Worm (Caenorhabditis elegans) whole organism, late embryonic: Measurements from ENCODE around the gene Y1B5A.1.
A peak's percentile ranks its signal among the peaks of the same experiment; 100 is the strongest.

Source experiments
- C08G9.2 ChIP-seq: sonication (generic microtip); optimal IDR thresholded peaks from 2 replicates; lab custom pipeline; 2016; ENCODE audit warnings: mild to moderate bottlenecking, missing genetic modification characterization, moderate library complexity, missing compliant biosample characterization
- C38D4.7 ChIP-seq: fragments of 200-800 bp; sonication (Bioruptor generic); optimal IDR thresholded peaks from 2 replicates; lab custom pipeline; 2018; ENCODE audit warnings: mild to moderate bottlenecking, missing genetic modification characterization, moderate library complexity, missing compliant biosample characterization
- F13H6.1 ChIP-seq: sonication (generic microtip); optimal IDR thresholded peaks from 2 replicates; lab custom pipeline; 2016; ENCODE audit warnings: missing genetic modification characterization, missing compliant biosample characterization
- T23F11.4 ChIP-seq: fragments of 200-800 bp; sonication (Bioruptor generic); optimal IDR thresholded peaks from 2 replicates; lab custom pipeline; 2018; ENCODE audit warnings: mild to moderate bottlenecking, missing genetic modification characterization, missing compliant biosample characterization
- Y22D7AL.16 ChIP-seq: sonication (generic microtip); optimal IDR thresholded peaks from 2 replicates; lab custom pipeline; 2016; ENCODE audit warnings: missing genetic modification characterization, missing compliant biosample characterization
- ahr-1 ChIP-seq: sonication (generic microtip); optimal IDR thresholded peaks from 2 replicates; lab custom pipeline; 2016; ENCODE audit warnings: missing genetic modification characterization, missing compliant biosample characterization
- ama-1 ChIP-seq: fragments of 150-350 bp; optimal IDR thresholded peaks from 2 replicates; lab custom pipeline; 2014
- ceh-18 ChIP-seq: sonication (generic microtip); optimal IDR thresholded peaks from 2 replicates; lab custom pipeline; 2016; ENCODE audit warnings: missing genetic modification characterization, missing compliant biosample characterization
- ceh-2 ChIP-seq: sonication (generic microtip); optimal IDR thresholded peaks from 2 replicates; lab custom pipeline; 2016; ENCODE audit warnings: missing genotype, missing genetic modification characterization, missing compliant biosample characterization
- ceh-22 ChIP-seq: sonication (generic microtip); optimal IDR thresholded peaks from 2 replicates; lab custom pipeline; 2017; ENCODE audit warnings: missing biosample characterization, missing genetic modification characterization
- ceh-24 ChIP-seq: sonication (generic microtip); optimal IDR thresholded peaks from 2 replicates; lab custom pipeline; 2016; ENCODE audit warnings: mild to moderate bottlenecking, missing genetic modification characterization, missing compliant biosample characterization
- ceh-30 ChIP-seq: fragments of 150-350 bp; optimal IDR thresholded peaks from 2 replicates; lab custom pipeline; 2014; ENCODE audit warnings: missing biosample characterization, missing genetic modification characterization
- ceh-31 ChIP-seq: sonication (generic microtip); optimal IDR thresholded peaks from 2 replicates; lab custom pipeline; 2016; ENCODE audit warnings: missing genetic modification characterization, missing compliant biosample characterization
- ceh-45 ChIP-seq: fragments of 200-800 bp; sonication (Bioruptor generic); IDR thresholded peaks from 2 replicates; pipeline ENCODE4 v1.3.6; 2022; ENCODE audit warnings: missing genetic modification reagents, missing genetic modification characterization, missing compliant biosample characterization
- che-1 ChIP-seq: sonication (generic microtip); optimal IDR thresholded peaks from 2 replicates; lab custom pipeline; 2016; ENCODE audit warnings: mild to moderate bottlenecking, missing genetic modification characterization, missing compliant biosample characterization
- dmd-4 ChIP-seq: sonication (generic microtip); optimal IDR thresholded peaks from 2 replicates; lab custom pipeline; 2016; ENCODE audit warnings: borderline replicate concordance, missing genetic modification characterization, missing compliant biosample characterization
- elt-2 ChIP-seq: sonication (generic microtip); optimal IDR thresholded peaks from 2 replicates; lab custom pipeline; 2016; ENCODE audit warnings: missing genetic modification reagents, missing genetic modification characterization, missing compliant biosample characterization
- eyg-1 ChIP-seq: sonication (generic microtip); optimal IDR thresholded peaks from 2 replicates; lab custom pipeline; 2016; ENCODE audit warnings: missing genotype, missing genetic modification characterization, missing compliant biosample characterization
- fax-1 ChIP-seq: sonication (generic microtip); optimal IDR thresholded peaks from 2 replicates; lab custom pipeline; 2016; ENCODE audit warnings: missing genotype, missing genetic modification characterization, missing compliant biosample characterization
- fkh-6 ChIP-seq: sonication (generic microtip); optimal IDR thresholded peaks from 2 replicates; lab custom pipeline; 2016; ENCODE audit warnings: missing genetic modification characterization, missing compliant biosample characterization
- gmeb-2 ChIP-seq: sonication (generic microtip); optimal IDR thresholded peaks from 2 replicates; lab custom pipeline; 2016; ENCODE audit warnings: missing genetic modification characterization, inconsistent platforms, missing compliant biosample characterization
- hlh-13 ChIP-seq: fragments of 200-800 bp; sonication (Bioruptor generic); optimal IDR thresholded peaks from 2 replicates; lab custom pipeline; 2018; ENCODE audit warnings: mild to moderate bottlenecking, missing genetic modification characterization, missing compliant biosample characterization
- hlh-30 ChIP-seq: sonication (generic microtip); optimal IDR thresholded peaks from 2 replicates; lab custom pipeline; 2017; ENCODE audit warnings: antibody characterized with exemption, missing genetic modification characterization, missing compliant biosample characterization; ENCODE audit not compliant: insufficient read depth
- hlh-8 ChIP-seq: sonication (generic microtip); optimal IDR thresholded peaks from 2 replicates; lab custom pipeline; 2016; ENCODE audit warnings: missing genotype, missing genetic modification characterization, missing compliant biosample characterization
- lin-11 ChIP-seq: fragments of 200-800 bp; sonication (Bioruptor generic); optimal IDR thresholded peaks from 2 replicates; lab custom pipeline; 2018; ENCODE audit warnings: mild to moderate bottlenecking, missing genetic modification characterization, missing compliant biosample characterization
- mec-3 ChIP-seq: sonication (generic microtip); optimal IDR thresholded peaks from 2 replicates; lab custom pipeline; 2016; ENCODE audit warnings: borderline replicate concordance, missing genetic modification characterization, missing compliant biosample characterization
- nhr-11 ChIP-seq: fragments of 150-350 bp; optimal IDR thresholded peaks from 2 replicates; lab custom pipeline; 2014; ENCODE audit warnings: missing biosample characterization, missing genetic modification characterization
- npax-4 ChIP-seq: sonication (generic microtip); optimal IDR thresholded peaks from 2 replicates; lab custom pipeline; 2016; ENCODE audit warnings: missing genetic modification characterization, missing compliant biosample characterization
- odd-2 ChIP-seq: sonication (generic microtip); optimal IDR thresholded peaks from 2 replicates; lab custom pipeline; 2017; ENCODE audit warnings: antibody characterized with exemption, mild to moderate bottlenecking, missing genetic modification characterization, missing compliant biosample characterization
- pag-3 ChIP-seq: sonication (generic microtip); optimal IDR thresholded peaks from 2 replicates; lab custom pipeline; 2016; ENCODE audit warnings: missing compliant biosample characterization, missing genetic modification characterization, borderline replicate concordance
- pqm-1 ChIP-seq: sonication (generic microtip); optimal IDR thresholded peaks from 2 replicates; lab custom pipeline; 2016; ENCODE audit warnings: missing genetic modification characterization, missing compliant biosample characterization
- ref-2 ChIP-seq: sonication (generic microtip); optimal IDR thresholded peaks from 2 replicates; lab custom pipeline; 2016; ENCODE audit warnings: missing genetic modification characterization, missing compliant biosample characterization
- rnt-1 ChIP-seq: sonication (generic microtip); optimal IDR thresholded peaks from 2 replicates; lab custom pipeline; 2016; ENCODE audit warnings: missing genetic modification characterization, missing compliant biosample characterization
- sdc-2 ChIP-seq: sonication (generic microtip); optimal IDR thresholded peaks from 2 replicates; lab custom pipeline; 2016; ENCODE audit warnings: missing genotype, missing genetic modification characterization, missing compliant biosample characterization
- tbx-2 ChIP-seq: sonication (generic microtip); optimal IDR thresholded peaks from 2 replicates; lab custom pipeline; 2016; ENCODE audit warnings: missing genetic modification characterization, missing compliant biosample characterization
- ttx-3 ChIP-seq: sonication (generic microtip); optimal IDR thresholded peaks from 2 replicates; lab custom pipeline; 2016; ENCODE audit warnings: missing genetic modification reagents, missing genetic modification characterization, missing compliant biosample characterization
- unc-3 ChIP-seq, 2 experiments: fragments of 200-800 bp in 1 of 2; sonication (Bioruptor generic) in 1 of 2; sonication (generic microtip) in 1 of 2; conservative IDR thresholded peaks in 1 of 2; optimal IDR thresholded peaks in 1 of 2; 2 replicates each; pipeline versions ENCODE4 v1.3.6 to Lab custom; 2016 to 2022; ENCODE audit warnings: missing compliant biosample characterization in 2 of 2, missing genetic modification characterization in 2 of 2, missing genetic modification reagents in 1 of 2
- unc-42 ChIP-seq: sonication (generic microtip); optimal IDR thresholded peaks from 2 replicates; lab custom pipeline; 2016; ENCODE audit warnings: missing genotype, missing genetic modification characterization, missing compliant biosample characterization
- zip-5 ChIP-seq: sonication (generic microtip); optimal IDR thresholded peaks from 2 replicates; lab custom pipeline; 2016; ENCODE audit warnings: missing genetic modification characterization, missing compliant biosample characterization

Gene Y1B5A.1

ce11 chrX:7099049-7099448, 13.9 kb downstream of the Y1B5A.1 start:
- no peak for TF ChIP-seq hlh-13
- TF ChIP-seq ttx-3: no peak
- TF ChIP-seq elt-2: no peak
- TF ChIP-seq dmd-4 (tag; lab: Kevin White, UChicago): no peak
- no peak for TF ChIP-seq eyg-1
- no peak for TF ChIP-seq zip-5 (tag; lab: Kevin White, UChicago)
- TF ChIP-seq ceh-22: no peak

ce11 chrX:7100290-7100689, 15.1 kb downstream of the Y1B5A.1 start, which contains the start of gene C36B7.6:
Gene C36B7.6 (minus strand): TSS chrX:7100338.
- TF ChIP-seq che-1 (tag; lab: Kevin White, UChicago) (no peak), pag-3 (no peak), C08G9.2 (tag; lab: Kevin White, UChicago) (no peak), Y22D7AL.16 (no peak), hlh-8 (tag; lab: Kevin White, UChicago) (no peak), gmeb-2 (no peak), ref-2 (tag; lab: Kevin White, UChicago) (peak; percentile 16), ceh-18 (tag; lab: Kevin White, UChicago) (no peak), rnt-1 (tag; lab: Kevin White, UChicago) (no peak), unc-42 (tag; lab: Kevin White, UChicago) (peak; percentile 0), ceh-31 (tag; lab: Kevin White, UChicago) (peak; percentile 45), elt-2 (peak; percentile 38), tbx-2 (peak; percentile 26), C38D4.7 (GFP tag; lab: Kevin White, UChicago) (no peak)

ce11 chrX:7101477-7101876, 16.3 kb downstream of the Y1B5A.1 start, which contains the start of gene C36B7.3:
Gene C36B7.3 (plus strand): TSS chrX:7101777.
- TF ChIP-seq hlh-30 (no peak), dmd-4 (tag; lab: Kevin White, UChicago) (no peak), ahr-1 (tag; lab: Kevin White, UChicago) (no peak), F13H6.1 (tag; lab: Kevin White, UChicago) (no peak), unc-3 (GFP tag; conservative IDR thresholded peaks at IDR 0.05; lab: Robert Waterston, UW) (no peak), unc-3 (tag; optimal IDR thresholded peaks at IDR 0.05; lab: Kevin White, UChicago) (no peak), hlh-13 (no peak), odd-2 (no peak), Y22D7AL.16 (no peak), tbx-2 (no peak), pqm-1 (tag; lab: Kevin White, UChicago) (no peak)

ce11 chrX:7106103-7106502, 20.9 kb downstream of the Y1B5A.1 start, which contains the start of gene C36B7.2:
Gene C36B7.2 (plus strand): TSS chrX:7106403.
- no peak for TF ChIP-seq pag-3
- TF ChIP-seq npax-4 (tag; lab: Kevin White, UChicago): no peak
- no peak for TF ChIP-seq ref-2 (tag; lab: Kevin White, UChicago)
- no peak for TF ChIP-seq ceh-24 (tag; lab: Kevin White, UChicago)
- TF ChIP-seq rnt-1 (tag; lab: Kevin White, UChicago): no peak
- TF ChIP-seq fkh-6 (tag; lab: Kevin White, UChicago): no peak
- no peak for TF ChIP-seq nhr-11 (tag; lab: Kevin White, UChicago)
- TF ChIP-seq ama-1: no peak
- no peak for TF ChIP-seq mec-3 (tag; lab: Kevin White, UChicago)
- TF ChIP-seq ceh-30: no peak
- no peak for TF ChIP-seq C08G9.2 (tag; lab: Kevin White, UChicago)
- TF ChIP-seq, all 69 proteins: peak for 0

- no peak for TF ChIP-seq ceh-22
- TF ChIP-seq T23F11.4 (GFP tag; lab: Kevin White, UChicago): no peak
- no peak for TF ChIP-seq lin-11
- TF ChIP-seq npax-4 (tag; lab: Kevin White, UChicago): no peak
- TF ChIP-seq pqm-1 (tag; lab: Kevin White, UChicago): no peak
- TF ChIP-seq ceh-2 (tag; lab: Kevin White, UChicago): no peak
- no peak for TF ChIP-seq sdc-2 (tag; lab: Kevin White, UChicago)
- TF ChIP-seq ceh-45 (GFP tag; lab: Robert Waterston, UW): no peak
- no peak for TF ChIP-seq fax-1 (tag; lab: Kevin White, UChicago)
These were observed 27.4 kb downstream of the Y1B5A.1 start, which contains the start of gene C36B7.1 for ce11 chrX:7112589-7112988. Gene C36B7.1 (plus strand): TSS chrX:7112889.
